Worm (Caenorhabditis elegans): ENCODE data around the gene srj-10.

The srj-10 gene

ce11 chrV:16032761-16033160 lies 41.0 kb downstream of the srj-10 start, which contains the start of gene T10C6.16:
Gene T10C6.16, minus strand, starts transcription at chrV:16033005.
- TF ChIP-seq nhr-85 (tag) (peak; percentile 18), blmp-1 (tag; optimal IDR thresholded peaks at IDR 0.05) (no peak)

DNA sequence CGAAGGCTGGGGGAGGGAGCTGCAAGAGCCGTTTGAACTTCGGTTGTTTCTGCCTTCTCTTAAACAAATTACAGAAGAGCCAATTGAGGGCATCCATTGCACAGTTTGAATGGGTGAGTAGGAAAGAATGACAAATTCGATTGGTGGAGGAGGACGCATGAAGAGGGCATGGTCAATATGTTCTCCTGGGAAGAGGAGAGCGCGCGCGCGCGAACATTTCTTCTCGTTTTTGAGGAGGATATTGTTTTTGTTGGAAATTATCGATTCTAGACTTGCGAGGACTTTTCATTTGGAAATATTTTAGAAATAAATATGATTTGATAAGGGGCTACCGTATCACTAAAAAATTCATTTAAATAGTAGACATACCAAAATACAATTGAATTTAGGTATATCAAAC lies 42.2 kb downstream of the srj-10 start, which contains the start of gene T10C6.7:
Gene T10C6.7 (minus strand): TSS at position 143 of the 400 bp plus-strand sequence.
- TF ChIP-seq nhr-76 (tag; optimal IDR thresholded peaks at IDR 0.05) (no peak), aly-2 (tag; optimal IDR thresholded peaks at IDR 0.05) (no peak)

- TF ChIP-seq efl-1 (optimal IDR thresholded peaks at IDR 0.05) (no peak), efl-1 (GFP tag; optimal IDR thresholded peaks at IDR 0.05 in 1 of 2) (peak in 1 of 2 experiments; percentile 46), lin-14 (GFP tag; optimal IDR thresholded peaks at IDR 0.05) (no peak)
These were observed 44.5 kb downstream of the srj-10 start for ce11 chrV:16029237-16029636.

- no peak for TF ChIP-seq mep-1 (tag; optimal IDR thresholded peaks at IDR 0.05)
These were observed 48.8 kb downstream of the srj-10 start for ce11 chrV:16024917-16025316.

ce11 chrV:16024300-16024699 lies 49.5 kb downstream of the srj-10 start, which contains the start of gene T10C6.6:
Gene T10C6.6, plus strand, starts transcription at chrV:16024326.
- TF ChIP-seq zag-1 (tag; optimal IDR thresholded peaks at IDR 0.05) (no peak), unc-98 (GFP tag; IDR thresholded peaks at IDR 0.05) (no peak), C34B4.2 (tag; optimal IDR thresholded peaks at IDR 0.05) (no peak), snu-23 (GFP tag; optimal IDR thresholded peaks at IDR 0.05) (no peak), efl-1 (optimal IDR thresholded peaks at IDR 0.05) (no peak), efl-1 (GFP tag; optimal IDR thresholded peaks at IDR 0.05 in 1 of 2) (peak in 1 of 2 experiments; percentile 82), egl-27 (tag; optimal IDR thresholded peaks at IDR 0.05) (no peak), nhr-84 (tag; optimal IDR thresholded peaks at IDR 0.05) (no peak), egl-13 (tag; optimal IDR thresholded peaks at IDR 0.05) (no peak), ceh-82 (tag; optimal IDR thresholded peaks at IDR 0.05) (no peak), nhr-28 (tag; optimal IDR thresholded peaks at IDR 0.05) (no peak), elt-2 (tag; optimal IDR thresholded peaks at IDR 0.05) (peak; percentile 27), unc-30 (tag; optimal IDR thresholded peaks at IDR 0.05) (no peak), fkh-4 (tag; optimal IDR thresholded peaks at IDR 0.05; ENCODE audit: borderline replicate concordance) (no peak)

- TF ChIP-seq blmp-1 (tag; optimal IDR thresholded peaks at IDR 0.05) = no peak
- peak; percentile 5 for TF ChIP-seq ceh-8 (GFP tag; optimal IDR thresholded peaks at IDR 0.05)
- no peak for TF ChIP-seq efl-1 (optimal IDR thresholded peaks at IDR 0.05)
- TF ChIP-seq efl-1 (GFP tag; optimal IDR thresholded peaks at IDR 0.05 in 1 of 2) = no peak
- no peak for TF ChIP-seq grh-1 (GFP tag; IDR thresholded peaks at IDR 0.05)
- no peak for TF ChIP-seq rnt-1 (tag; optimal IDR thresholded peaks at IDR 0.05)
- TF ChIP-seq snu-23 (GFP tag; optimal IDR thresholded peaks at IDR 0.05) = no peak
- TF ChIP-seq unc-98 (GFP tag; IDR thresholded peaks at IDR 0.05) = no peak
These were observed 50.2 kb downstream of the srj-10 start for ce11 chrV:16023559-16023958.

- no peak for TF ChIP-seq efl-3 (GFP tag; optimal IDR thresholded peaks at IDR 0.05)
- TF ChIP-seq nhr-237 (tag; optimal IDR thresholded peaks at IDR 0.05) = no peak
- no peak for TF ChIP-seq lin-35 (GFP tag; optimal IDR thresholded peaks at IDR 0.05)
- no peak for TF ChIP-seq lir-3 (tag; optimal IDR thresholded peaks at IDR 0.05; ENCODE audit: poor library complexity)
- TF ChIP-seq mep-1 (tag; optimal IDR thresholded peaks at IDR 0.05) = no peak
- TF ChIP-seq isw-1 (GFP tag; IDR thresholded peaks at IDR 0.05) = no peak
- no peak for TF ChIP-seq fkh-4 (tag; optimal IDR thresholded peaks at IDR 0.05; ENCODE audit: borderline replicate concordance)
- no peak for TF ChIP-seq hlh-4 (tag; optimal IDR thresholded peaks at IDR 0.05)
- no peak for TF ChIP-seq lin-15B (tag; optimal IDR thresholded peaks at IDR 0.05)
- no peak for TF ChIP-seq nhr-76 (tag; optimal IDR thresholded peaks at IDR 0.05)
- no peak for TF ChIP-seq lin-13 (GFP tag; optimal IDR thresholded peaks at IDR 0.05)
- TF ChIP-seq aly-2 (tag; optimal IDR thresholded peaks at IDR 0.05) = no peak
- TF ChIP-seq ceh-90 (tag; optimal IDR thresholded peaks at IDR 0.05) = no peak
- no peak for TF ChIP-seq pag-3 (tag; optimal IDR thresholded peaks at IDR 0.05; ENCODE audit: borderline replicate concordance, insufficient read depth)
These were observed 50.7 kb downstream of the srj-10 start, which contains the start of gene cwc-15 for ce11 chrV:16023051-16023450. Gene cwc-15, plus strand, starts transcription at chrV:16023351.

Measured in whole organism, L1 larva.